Fruit fly (Drosophila melanogaster) whole organism, embryonic: ENCODE measurements around the gene CG42798.

Experiments used
- BtbVII ChIP-seq: fragments of 200-800 bp; sonication (Bioruptor generic); optimal IDR thresholded peaks from 3 replicates; lab custom pipeline; 2017; ENCODE audit warnings: missing biosample characterization, mild to moderate bottlenecking, missing genetic modification characterization
- CG10267 ChIP-seq: fragments of 200-800 bp; sonication (Bioruptor generic); optimal IDR thresholded peaks from 2 replicates; lab custom pipeline; 2018; ENCODE audit warnings: missing biosample characterization, mild to moderate bottlenecking, missing genetic modification characterization, moderate library complexity
- CG13424 ChIP-seq: fragments of 200-800 bp; sonication (Bioruptor generic); optimal IDR thresholded peaks from 2 replicates; lab custom pipeline; 2019; ENCODE audit warnings: missing biosample characterization, mild to moderate bottlenecking, missing genetic modification characterization, moderate library complexity
- CG15479 ChIP-seq: fragments of 200-800 bp; sonication (Bioruptor generic); optimal IDR thresholded peaks from 3 replicates; lab custom pipeline; 2019; ENCODE audit warnings: missing biosample characterization, mild to moderate bottlenecking, missing genetic modification characterization, moderate library complexity
- CG1603 ChIP-seq: fragments of 200-800 bp; sonication (Bioruptor generic); optimal IDR thresholded peaks from 2 replicates; lab custom pipeline; 2019; ENCODE audit warnings: missing biosample characterization, mild to moderate bottlenecking, missing genetic modification characterization, moderate library complexity
- CG17829 ChIP-seq: fragments of 200-800 bp; optimal IDR thresholded peaks from 2 replicates; lab custom pipeline; 2019; ENCODE audit warnings: missing biosample characterization, mild to moderate bottlenecking, missing genetic modification characterization, moderate library complexity
- CG1792 ChIP-seq: fragments of 200-800 bp; sonication (Bioruptor generic); optimal IDR thresholded peaks from 2 replicates; lab custom pipeline; 2016; ENCODE audit warnings: missing biosample characterization, missing genetic modification characterization
- CG2129 ChIP-seq: fragments of 200-800 bp; sonication (Bioruptor generic); IDR thresholded peaks from 2 replicates; pipeline ENCODE4 v1.3.6; 2022; ENCODE audit warnings: missing biosample characterization, missing genetic modification characterization; ENCODE audit not compliant: partially characterized antibody
- CG33213 ChIP-seq: fragments of 200-800 bp; sonication (Bioruptor generic); optimal IDR thresholded peaks from 3 replicates; lab custom pipeline; 2016; ENCODE audit warnings: missing biosample characterization, missing genetic modification characterization
- CG33557 ChIP-seq: fragments of 200-800 bp; sonication (Bioruptor generic); optimal IDR thresholded peaks from 2 replicates; lab custom pipeline; 2019; ENCODE audit warnings: missing biosample characterization, mild to moderate bottlenecking, missing genetic modification characterization, moderate library complexity
- CG4854 ChIP-seq: fragments of 200-800 bp; sonication (Bioruptor generic); optimal IDR thresholded peaks from 2 replicates; lab custom pipeline; 2016; ENCODE audit warnings: missing biosample characterization, missing genetic modification characterization, inconsistent platforms
- CG7357 ChIP-seq: fragments of 200-800 bp; sonication (Bioruptor generic); IDR thresholded peaks from 3 replicates; pipeline ENCODE4 v1.3.6; 2022; ENCODE audit warnings: missing biosample characterization, missing genetic modification characterization
- CG7372 ChIP-seq: fragments of 200-800 bp; sonication (Bioruptor generic); IDR thresholded peaks from 2 replicates; pipeline ENCODE4 v1.3.6; 2022; ENCODE audit warnings: missing biosample characterization, missing genetic modification characterization
- CG8089 ChIP-seq: fragments of 200-800 bp; sonication (Bioruptor generic); optimal IDR thresholded peaks from 3 replicates; lab custom pipeline; 2016; ENCODE audit warnings: missing biosample characterization, missing genetic modification characterization
- CoRest ChIP-seq: fragments of 200-800 bp; sonication (Bioruptor generic); optimal IDR thresholded peaks from 3 replicates; lab custom pipeline; 2018; ENCODE audit warnings: missing biosample characterization, mild to moderate bottlenecking, missing genetic modification characterization, moderate library complexity
- D19B ChIP-seq: fragments of 200-800 bp; sonication (Bioruptor generic); optimal IDR thresholded peaks from 2 replicates; lab custom pipeline; 2017; ENCODE audit warnings: missing biosample characterization, mild to moderate bottlenecking, missing genetic modification characterization
- Dll ChIP-seq: fragments of 200-800 bp; sonication (Bioruptor generic); IDR thresholded peaks from 4 replicates; pipeline ENCODE4 v1.3.6; 2022; ENCODE audit warnings: missing biosample characterization, missing genetic modification characterization; ENCODE audit not compliant: partially characterized antibody
- Ets65A ChIP-seq: fragments of 200-800 bp; sonication (Bioruptor generic); peaks from one replicate; lab custom pipeline; 2016; ENCODE audit warnings: missing biosample characterization, missing genetic modification characterization
- Fer3 ChIP-seq: fragments of 200-800 bp; sonication (Bioruptor generic); optimal IDR thresholded peaks from 2 replicates; lab custom pipeline; 2018; ENCODE audit warnings: missing biosample characterization, mild to moderate bottlenecking, missing genetic modification characterization, moderate library complexity
- HHEX ChIP-seq: fragments of 200-800 bp; sonication (Bioruptor generic); optimal IDR thresholded peaks from 3 replicates; lab custom pipeline; 2017; ENCODE audit warnings: missing biosample characterization, mild to moderate bottlenecking, missing genetic modification characterization, missing genetic modification reagents
- Jarid2 ChIP-seq: fragments of 200-800 bp; sonication (Bioruptor generic); optimal IDR thresholded peaks from 3 replicates; lab custom pipeline; 2017; ENCODE audit warnings: mild to moderate bottlenecking, missing biosample characterization, missing genetic modification reagents, missing genetic modification characterization
- Lpt ChIP-seq: fragments of >200 bp; optimal IDR thresholded peaks from 2 replicates; lab custom pipeline; 2018; ENCODE audit warnings: missing biosample characterization, missing genetic modification characterization
- Meics ChIP-seq: fragments of 200-800 bp; sonication (Bioruptor generic); optimal IDR thresholded peaks from 2 replicates; lab custom pipeline; 2017; ENCODE audit warnings: missing biosample characterization, mild to moderate bottlenecking, missing genetic modification characterization
- Nf-YA ChIP-seq: fragments of 200-800 bp; sonication (Bioruptor generic); IDR thresholded peaks from 2 replicates; pipeline ENCODE4 v1.3.6; 2022; ENCODE audit warnings: missing biosample characterization, missing genetic modification characterization
- Nf-YB ChIP-seq: fragments of 200-800 bp; sonication (Bioruptor generic); optimal IDR thresholded peaks from 3 replicates; lab custom pipeline; 2019; ENCODE audit warnings: missing biosample characterization, mild to moderate bottlenecking, missing genetic modification characterization, moderate library complexity
- Oaz ChIP-seq: fragments of 200-800 bp; sonication (Bioruptor generic); IDR thresholded peaks from 2 replicates; pipeline ENCODE4 v1.3.6; 2022; ENCODE audit warnings: missing biosample characterization, missing genetic modification characterization
- Rfx ChIP-seq: fragments of 200-800 bp; sonication (Bioruptor generic); IDR thresholded peaks from 2 replicates; pipeline ENCODE4 v1.3.6; 2022; ENCODE audit warnings: missing biosample characterization, missing genetic modification characterization
- Side ChIP-seq: fragments of 200-800 bp; sonication (Bioruptor generic); optimal IDR thresholded peaks from 2 replicates; lab custom pipeline; 2016; ENCODE audit warnings: missing biosample characterization, missing genetic modification characterization
- Xbp1 ChIP-seq: fragments of 200-800 bp; sonication (Bioruptor generic); optimal IDR thresholded peaks from 3 replicates; lab custom pipeline; 2016; ENCODE audit warnings: missing biosample characterization, mild to moderate bottlenecking, missing genetic modification characterization
- bab2 ChIP-seq: fragments of 200-800 bp; sonication (Bioruptor generic); optimal IDR thresholded peaks from 2 replicates; lab custom pipeline; 2016; ENCODE audit warnings: missing biosample characterization, missing genetic modification characterization
- br ChIP-seq: fragments of >200 bp; optimal IDR thresholded peaks from 2 replicates; lab custom pipeline; 2017
- chif ChIP-seq, 2 experiments: fragments of 200-800 bp; sonication (Bioruptor generic); optimal IDR thresholded peaks; 3 replicates each; lab custom pipeline; 2016; ENCODE audit warnings: missing biosample characterization in 2 of 2, missing genetic modification characterization in 2 of 2
- ci ChIP-seq: fragments of 200-800 bp; sonication (Bioruptor generic); IDR thresholded peaks from 3 replicates; pipeline ENCODE4 v1.3.6; 2022; ENCODE audit warnings: missing biosample characterization, missing genetic modification characterization
- grau ChIP-seq: fragments of 200-800 bp; optimal IDR thresholded peaks from 3 replicates; lab custom pipeline; 2019; ENCODE audit warnings: missing biosample characterization, mild to moderate bottlenecking, missing genetic modification characterization, moderate library complexity
- gt ChIP-seq: fragments of 200-800 bp; sonication (Bioruptor generic); IDR thresholded peaks from 2 replicates; pipeline ENCODE4 v1.3.6; 2022; ENCODE audit warnings: missing biosample characterization, missing genetic modification characterization
- hb ChIP-seq: fragments of 200-800 bp; sonication (Bioruptor generic); IDR thresholded peaks from 3 replicates; pipeline ENCODE4 v1.3.6; 2022; ENCODE audit warnings: missing biosample characterization, missing genetic modification characterization; ENCODE audit not compliant: partially characterized antibody
- insv ChIP-seq, 2 experiments: fragments of 200-800 bp; sonication (Bioruptor generic); optimal IDR thresholded peaks; 3 replicates each; lab custom pipeline; 2016 to 2018; ENCODE audit warnings: missing biosample characterization in 2 of 2, missing genetic modification characterization in 2 of 2
- kah ChIP-seq: fragments of 200-800 bp; sonication (Bioruptor generic); optimal IDR thresholded peaks from 2 replicates; lab custom pipeline; 2018; ENCODE audit warnings: missing biosample characterization, mild to moderate bottlenecking, missing genetic modification characterization
- lola ChIP-seq, 3 experiments: fragments of >200 bp in 2 of 3; fragments of 200-800 bp in 1 of 3; sonication (Bioruptor generic) in 1 of 3; optimal IDR thresholded peaks; 2 replicates each; lab custom pipeline; 2017 to 2019; ENCODE audit warnings: missing biosample characterization in 3 of 3, missing genetic modification characterization in 3 of 3, mild to moderate bottlenecking in 1 of 3, moderate library complexity in 1 of 3
- nau ChIP-seq: fragments of 200-800 bp; sonication (Bioruptor generic); optimal IDR thresholded peaks from 3 replicates; lab custom pipeline; 2017; ENCODE audit warnings: missing biosample characterization, mild to moderate bottlenecking, missing genetic modification characterization, missing genetic modification reagents
- pnt ChIP-seq: fragments of 200-800 bp; sonication (Bioruptor generic); optimal IDR thresholded peaks from 3 replicates; lab custom pipeline; 2016; ENCODE audit warnings: missing biosample characterization, missing genetic modification characterization
- pros ChIP-seq: fragments of 200-800 bp; sonication (Bioruptor generic); optimal IDR thresholded peaks from 3 replicates; lab custom pipeline; 2019; ENCODE audit warnings: missing biosample characterization, mild to moderate bottlenecking, missing genetic modification characterization, moderate library complexity
- pzg ChIP-seq: fragments of 200-800 bp; sonication (Bioruptor generic); optimal IDR thresholded peaks from 3 replicates; lab custom pipeline; 2018; ENCODE audit warnings: missing biosample characterization, mild to moderate bottlenecking, missing genetic modification characterization, moderate library complexity
- rib ChIP-seq: fragments of 200-800 bp; sonication (Bioruptor generic); IDR thresholded peaks from 2 replicates; pipeline ENCODE4 v1.3.6; 2022; ENCODE audit warnings: missing biosample characterization, missing genetic modification characterization
- ro ChIP-seq: fragments of 200-800 bp; sonication (Bioruptor generic); IDR thresholded peaks from 2 replicates; pipeline ENCODE4 v1.3.6; 2022; ENCODE audit warnings: missing biosample characterization, missing genetic modification characterization
- row ChIP-seq: fragments of 200-800 bp; sonication (Bioruptor generic); IDR thresholded peaks from 3 replicates; pipeline ENCODE4 v1.3.6; 2022; ENCODE audit warnings: missing biosample characterization, missing genetic modification characterization
- schlank ChIP-seq: fragments of 200-800 bp; sonication (Bioruptor generic); optimal IDR thresholded peaks from 2 replicates; lab custom pipeline; 2018; ENCODE audit warnings: missing biosample characterization, mild to moderate bottlenecking, missing genetic modification characterization
- sna ChIP-seq: fragments of 200-800 bp; sonication (Bioruptor generic); IDR thresholded peaks from 2 replicates; pipeline ENCODE4 v1.3.6; 2022; ENCODE audit warnings: missing biosample characterization, missing genetic modification characterization; ENCODE audit not compliant: partially characterized antibody
- vnd ChIP-seq: fragments of 200-800 bp; sonication (Bioruptor generic); IDR thresholded peaks from 3 replicates; pipeline ENCODE4 v1.3.6; 2022; ENCODE audit warnings: missing biosample characterization, missing genetic modification characterization; ENCODE audit not compliant: partially characterized antibody

The CG42798 gene

DNA sequence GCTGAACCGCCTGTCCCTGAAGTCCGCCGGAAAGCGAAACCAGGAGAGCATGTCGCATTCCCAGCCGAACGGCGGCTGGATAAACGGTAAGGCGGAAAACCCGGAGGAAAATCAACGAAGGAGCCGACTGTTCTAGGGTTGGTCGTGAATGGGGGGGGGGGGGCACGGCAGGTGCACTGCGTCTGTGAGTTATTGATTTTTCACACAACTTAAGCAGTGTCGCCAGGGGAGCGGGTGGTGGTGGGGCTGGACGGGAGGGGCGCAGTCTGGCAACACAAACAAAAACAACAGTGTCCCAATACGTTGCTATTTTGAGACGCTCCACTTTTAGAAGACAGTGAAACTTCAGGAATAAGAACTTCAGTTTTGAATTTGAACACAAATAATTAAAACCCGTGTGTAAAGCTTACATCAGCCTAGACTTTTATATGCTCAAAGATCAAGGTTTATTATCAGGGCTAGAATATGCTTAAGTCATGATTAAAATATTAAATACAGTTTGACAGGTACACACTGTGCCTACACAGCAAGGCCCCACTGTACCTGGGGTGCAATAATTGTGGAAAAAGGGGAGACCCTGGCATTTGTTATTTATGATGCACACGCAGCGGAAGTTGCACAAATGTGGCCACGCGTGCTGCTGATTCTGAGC lies 20.2 kb upstream of the CG42798 start (continued):
- TF ChIP-seq schlank (tag; lab: Kevin White, UChicago) (no peak), Ets65A (peak; percentile 96), nau (GFP tag; lab: Kevin White, UChicago) (peak; percentile 85), Dll (GFP tag; lab: Robert Waterston, UW) (no peak), CG17829 (tag; lab: Kevin White, UChicago) (peak; percentile 69), pros (no peak), CoRest (tag; lab: Kevin White, UChicago) (peak; percentile 72), pnt (GFP tag; lab: Kevin White, UChicago) (peak; percentile 32), CG15479 (GFP tag; lab: Kevin White, UChicago) (no peak), grau (peak; percentile 95), CG10267 (tag; lab: Kevin White, UChicago) (peak; percentile 34), CG33213 (GFP tag; lab: Kevin White, UChicago) (no peak), bab2 (GFP tag; lab: Kevin White, UChicago) (peak; percentile 46), Side (GFP tag; lab: Kevin White, UChicago) (peak; percentile 37), CG1603 (tag; lab: Kevin White, UChicago) (peak; percentile 81), Oaz (peak; percentile 17; the same call in 1 of the 2 replicates), Jarid2 (GFP tag; lab: Kevin White, UChicago) (no peak), Nf-YA (GFP tag; lab: Robert Waterston, UW) (peak; percentile 57; the same call in 1 of the 2 replicates), pzg (GFP tag; lab: Kevin White, UChicago) (no peak), CG7357 (GFP tag; lab: Robert Waterston, UW) (peak; percentile 57; the same call in 1 of the 3 replicates), rib (no peak), Rfx (GFP tag; lab: Robert Waterston, UW) (peak; percentile 43; the same call in 1 of the 2 replicates), lola (GFP tag; optimal IDR thresholded peaks at IDR 0.05; lab: Kevin White, UChicago) (peak in 1 of 3 experiments; percentile 51), D19B (peak; percentile 10), sna (no peak), chif (GFP tag; optimal IDR thresholded peaks at IDR 0.05; lab: Kevin White, UChicago) (peak; percentile 34 to 54), Nf-YB (GFP tag; lab: Kevin White, UChicago) (peak; percentile 34), ci (GFP tag; lab: Robert Waterston, UW) (peak; percentile 92), gt (GFP tag; lab: Robert Waterston, UW) (peak; percentile 70), ro (GFP tag; lab: Robert Waterston, UW) (no peak), br (lab: Kevin White, UChicago) (no peak), insv (GFP tag; optimal IDR thresholded peaks at IDR 0.05; lab: Kevin White, UChicago) (no peak), CG2129 (GFP tag; lab: Robert Waterston, UW) (no peak), CG4854 (no peak), CG8089 (peak; percentile 37), HHEX (GFP tag; lab: Kevin White, UChicago) (peak; percentile 62), CG13424 (peak; percentile 75), vnd (GFP tag; lab: Robert Waterston, UW) (no peak), Xbp1 (peak; percentile 71), Lpt (GFP tag; lab: Kevin White, UChicago) (no peak), Fer3 (tag; lab: Kevin White, UChicago) (peak; percentile 65), CG33557 (GFP tag; lab: Kevin White, UChicago) (peak; percentile 10), row (GFP tag; lab: Robert Waterston, UW) (peak; percentile 92), CG7372 (GFP tag; lab: Robert Waterston, UW) (peak; percentile 50; the same call in 1 of the 2 replicates), BtbVII (GFP tag; lab: Kevin White, UChicago) (peak; percentile 42), kah (GFP tag; lab: Kevin White, UChicago) (peak; percentile 49), hb (GFP tag; lab: Robert Waterston, UW) (no peak), Meics (peak; percentile 52), CG1792 (GFP tag; lab: Kevin White, UChicago) (peak; percentile 20)
